Worm (Caenorhabditis elegans) whole organism, L2 larva: Measurements from ENCODE around the gene ZK228.4.

Experiments
- ceh-82 ChIP-seq: fragments of 150-350 bp; optimal IDR thresholded peaks from 2 replicates; lab custom pipeline; 2014; ENCODE audit warnings: missing biosample characterization, missing genetic modification characterization
- mdl-1 ChIP-seq, 2 experiments: fragments of 150-350 bp in 1 of 2; sonication (generic microtip) in 1 of 2; optimal IDR thresholded peaks; 2 replicates each; lab custom pipeline; 2017; ENCODE audit warnings: missing biosample characterization in 2 of 2, missing genetic modification characterization in 2 of 2
- nhr-237 ChIP-seq: fragments of 150-350 bp; optimal IDR thresholded peaks from 2 replicates; lab custom pipeline; 2014; ENCODE audit warnings: missing biosample characterization, missing genetic modification characterization
- snpc-4 ChIP-seq: fragments of 150-350 bp; optimal IDR thresholded peaks from 2 replicates; lab custom pipeline; 2014; ENCODE audit warnings: missing biosample characterization, missing genetic modification characterization

DNA sequence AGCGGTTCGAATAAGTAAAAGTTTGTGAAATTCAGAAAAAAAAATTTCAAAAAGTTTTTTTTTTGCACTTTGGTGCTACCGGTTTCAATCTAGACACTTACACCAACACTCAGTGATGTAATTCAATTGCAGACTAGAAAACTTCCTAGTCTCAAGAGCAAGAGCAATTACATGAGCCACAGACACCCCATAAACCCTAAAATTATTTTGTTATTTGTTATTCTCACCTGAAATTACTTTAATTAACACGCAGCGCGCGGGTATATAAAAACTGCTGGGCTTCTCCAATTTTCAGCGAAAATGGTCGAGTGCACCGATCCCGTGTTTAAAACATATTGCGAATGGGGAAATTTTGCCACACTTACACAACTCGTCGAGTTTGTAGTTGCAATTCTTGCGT is 36.3 kb upstream of the ZK228.4 start, which contains the start of gene srw-83:
- TF ChIP-seq nhr-237, result no peak
- TF ChIP-seq ceh-82 (tag; lab: Kevin White, UChicago), result no peak
- no peak for TF ChIP-seq mdl-1 (tag; optimal IDR thresholded peaks at IDR 0.05; lab: Kevin White, UChicago)
- no peak for TF ChIP-seq snpc-4 (tag; lab: Kevin White, UChicago)
